Worm (Caenorhabditis elegans) whole organism, late embryonic: ENCODE data around the gene R13H9.6.
A peak's percentile ranks its signal among the peaks of the same experiment; 100 is the strongest.

Experiments used
- C38D4.7 ChIP-seq: fragments of 200-800 bp; sonication (Bioruptor generic); optimal IDR thresholded peaks from 2 replicates; lab custom pipeline; 2018; ENCODE audit warnings: mild to moderate bottlenecking, missing genetic modification characterization, moderate library complexity, missing compliant biosample characterization
- F13H6.1 ChIP-seq: sonication (generic microtip); optimal IDR thresholded peaks from 2 replicates; lab custom pipeline; 2016; ENCODE audit warnings: missing genetic modification characterization, missing compliant biosample characterization
- K02D7.2 ChIP-seq: sonication (generic microtip); optimal IDR thresholded peaks from 2 replicates; lab custom pipeline; 2017; ENCODE audit warnings: mild to moderate bottlenecking, missing genetic modification characterization, missing compliant biosample characterization
- ceh-18 ChIP-seq: sonication (generic microtip); optimal IDR thresholded peaks from 2 replicates; lab custom pipeline; 2016; ENCODE audit warnings: missing genetic modification characterization, missing compliant biosample characterization
- ceh-19 ChIP-seq: fragments of 200-800 bp; sonication (Bioruptor generic); optimal IDR thresholded peaks from 2 replicates; lab custom pipeline; 2018; ENCODE audit warnings: mild to moderate bottlenecking, missing genetic modification characterization, missing compliant biosample characterization
- ceh-30 ChIP-seq: fragments of 150-350 bp; optimal IDR thresholded peaks from 2 replicates; lab custom pipeline; 2014; ENCODE audit warnings: missing biosample characterization, missing genetic modification characterization
- ceh-31 ChIP-seq: sonication (generic microtip); optimal IDR thresholded peaks from 2 replicates; lab custom pipeline; 2016; ENCODE audit warnings: missing genetic modification characterization, missing compliant biosample characterization
- ceh-34 ChIP-seq: sonication (generic microtip); optimal IDR thresholded peaks from 2 replicates; lab custom pipeline; 2016; ENCODE audit warnings: mild to moderate bottlenecking, missing genetic modification characterization, missing compliant biosample characterization
- ceh-45 ChIP-seq: fragments of 200-800 bp; sonication (Bioruptor generic); IDR thresholded peaks from 2 replicates; pipeline ENCODE4 v1.3.6; 2022; ENCODE audit warnings: missing genetic modification reagents, missing genetic modification characterization, missing compliant biosample characterization
- ceh-48 ChIP-seq: sonication (generic microtip); optimal IDR thresholded peaks from 2 replicates; lab custom pipeline; 2016; ENCODE audit warnings: missing genetic modification characterization, inconsistent platforms, missing compliant biosample characterization
- ceh-9 ChIP-seq: sonication (generic microtip); optimal IDR thresholded peaks from 2 replicates; lab custom pipeline; 2016; ENCODE audit warnings: mild to moderate bottlenecking, missing genetic modification characterization, inconsistent platforms, missing compliant biosample characterization
- elt-2 ChIP-seq: sonication (generic microtip); optimal IDR thresholded peaks from 2 replicates; lab custom pipeline; 2016; ENCODE audit warnings: missing genetic modification reagents, missing genetic modification characterization, missing compliant biosample characterization
- elt-4 ChIP-seq: sonication (generic microtip); optimal IDR thresholded peaks from 2 replicates; lab custom pipeline; 2016; ENCODE audit warnings: missing genetic modification characterization, missing compliant biosample characterization
- eyg-1 ChIP-seq: sonication (generic microtip); optimal IDR thresholded peaks from 2 replicates; lab custom pipeline; 2016; ENCODE audit warnings: missing genotype, missing genetic modification characterization, missing compliant biosample characterization
- fax-1 ChIP-seq: sonication (generic microtip); optimal IDR thresholded peaks from 2 replicates; lab custom pipeline; 2016; ENCODE audit warnings: missing genotype, missing genetic modification characterization, missing compliant biosample characterization
- hlh-8 ChIP-seq: sonication (generic microtip); optimal IDR thresholded peaks from 2 replicates; lab custom pipeline; 2016; ENCODE audit warnings: missing genotype, missing genetic modification characterization, missing compliant biosample characterization
- lin-11 ChIP-seq: fragments of 200-800 bp; sonication (Bioruptor generic); optimal IDR thresholded peaks from 2 replicates; lab custom pipeline; 2018; ENCODE audit warnings: mild to moderate bottlenecking, missing genetic modification characterization, missing compliant biosample characterization
- madf-2 ChIP-seq: sonication (generic microtip); optimal IDR thresholded peaks from 2 replicates; lab custom pipeline; 2017; ENCODE audit warnings: missing genetic modification characterization, missing compliant biosample characterization
- nfya-1 ChIP-seq: sonication (generic microtip); optimal IDR thresholded peaks from 2 replicates; lab custom pipeline; 2017; ENCODE audit warnings: missing genetic modification characterization, mild to moderate bottlenecking, missing compliant biosample characterization, antibody characterized with exemption, moderate library complexity
- nhr-232 ChIP-seq: sonication (generic microtip); optimal IDR thresholded peaks from 2 replicates; lab custom pipeline; 2016; ENCODE audit warnings: missing genetic modification characterization, missing compliant biosample characterization
- npax-4 ChIP-seq: sonication (generic microtip); optimal IDR thresholded peaks from 2 replicates; lab custom pipeline; 2016; ENCODE audit warnings: missing genetic modification characterization, missing compliant biosample characterization
- pax-1 ChIP-seq: fragments of 150-350 bp; optimal IDR thresholded peaks from 2 replicates; lab custom pipeline; 2014; ENCODE audit warnings: missing biosample characterization, missing genetic modification characterization
- pha-4 ChIP-seq: fragments of 150-350 bp; optimal IDR thresholded peaks from 2 replicates; lab custom pipeline; 2018; ENCODE audit warnings: missing biosample characterization, missing genetic modification reagents, missing genetic modification characterization
- ref-2 ChIP-seq: sonication (generic microtip); optimal IDR thresholded peaks from 2 replicates; lab custom pipeline; 2016; ENCODE audit warnings: missing genetic modification characterization, missing compliant biosample characterization
- sox-2 ChIP-seq: fragments of 200-800 bp; sonication (Bioruptor generic); IDR thresholded peaks from 2 replicates; pipeline ENCODE4 v1.3.6; 2022; ENCODE audit warnings: missing genetic modification reagents, missing genetic modification characterization, missing compliant biosample characterization
- sox-4 ChIP-seq: sonication (generic microtip); optimal IDR thresholded peaks from 2 replicates; lab custom pipeline; 2017; ENCODE audit warnings: mild to moderate bottlenecking, missing genetic modification characterization, inconsistent platforms, missing compliant biosample characterization
- syd-9 ChIP-seq: sonication (generic microtip); optimal IDR thresholded peaks from 2 replicates; lab custom pipeline; 2016; ENCODE audit warnings: mild to moderate bottlenecking, missing genetic modification characterization, moderate library complexity, missing compliant biosample characterization
- tbx-2 ChIP-seq: sonication (generic microtip); optimal IDR thresholded peaks from 2 replicates; lab custom pipeline; 2016; ENCODE audit warnings: missing genetic modification characterization, missing compliant biosample characterization
- ttx-3 ChIP-seq: sonication (generic microtip); optimal IDR thresholded peaks from 2 replicates; lab custom pipeline; 2016; ENCODE audit warnings: missing genetic modification reagents, missing genetic modification characterization, missing compliant biosample characterization
- unc-42 ChIP-seq: sonication (generic microtip); optimal IDR thresholded peaks from 2 replicates; lab custom pipeline; 2016; ENCODE audit warnings: missing genotype, missing genetic modification characterization, missing compliant biosample characterization
- unc-55 ChIP-seq: sonication (generic microtip); optimal IDR thresholded peaks from 2 replicates; lab custom pipeline; 2017; ENCODE audit warnings: missing biosample characterization, missing genetic modification reagents, missing genetic modification characterization

R13H9.6 gene

DNA sequence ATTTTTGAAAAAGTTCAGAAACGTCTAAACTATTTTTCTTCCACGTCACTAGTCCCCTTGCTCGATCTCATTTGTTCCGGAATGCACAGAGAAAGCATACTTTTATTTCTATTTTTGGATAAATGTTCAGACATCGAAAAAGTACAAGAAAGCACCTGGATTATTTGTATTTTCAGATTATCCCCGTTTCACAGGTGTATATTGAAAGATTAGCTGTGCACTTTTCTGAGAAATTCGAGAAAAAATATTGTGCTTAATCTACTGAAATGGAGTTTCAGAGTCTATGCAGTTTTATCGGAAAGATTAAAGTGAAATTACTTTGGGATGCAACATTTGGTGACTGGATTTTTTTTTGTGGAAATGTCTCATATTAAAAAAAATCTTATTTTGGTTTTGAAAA lies 33.5 kb upstream of the R13H9.6 start:
- TF ChIP-seq elt-2 = no peak
- no peak for TF ChIP-seq lin-11 (tag; lab: Kevin White, UChicago)
- TF ChIP-seq unc-55 (GFP tag; lab: Kevin White, UChicago) = no peak
- no peak for TF ChIP-seq npax-4
- TF ChIP-seq ceh-30 = no peak
- TF ChIP-seq ceh-9 (tag; lab: Kevin White, UChicago) = no peak
- no peak for TF ChIP-seq ceh-18 (tag; lab: Kevin White, UChicago)
- TF ChIP-seq madf-2 = no peak
- no peak for TF ChIP-seq eyg-1 (tag; lab: Kevin White, UChicago)
- TF ChIP-seq nhr-232 (tag; lab: Kevin White, UChicago) = no peak
- TF ChIP-seq syd-9 (tag; lab: Kevin White, UChicago) = no peak
- TF ChIP-seq, all 69 proteins: peak for 0

DNA sequence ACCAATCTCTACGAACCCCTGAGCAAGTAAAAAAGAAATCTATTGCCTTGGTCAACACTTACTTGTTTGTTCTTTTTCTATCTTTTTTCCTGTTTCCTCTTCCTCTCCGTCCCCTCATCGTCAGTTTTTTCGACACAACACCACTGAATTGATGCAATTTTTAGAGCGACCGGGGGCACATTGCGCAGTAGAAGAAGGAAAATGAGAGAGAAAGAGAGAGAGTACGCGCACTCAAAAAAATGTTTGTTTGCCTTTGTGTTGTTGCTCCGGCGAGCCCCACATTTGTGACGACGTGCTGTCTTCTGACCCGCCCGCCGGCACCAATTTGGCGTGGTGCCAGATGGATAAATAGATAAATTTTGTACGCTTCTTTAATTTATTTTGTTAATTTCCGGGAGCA lies 31.7 kb upstream of the R13H9.6 start:
- TF ChIP-seq madf-2 (no peak), C38D4.7 (GFP tag; lab: Kevin White, UChicago) (no peak), pha-4 (tag; lab: Kevin White, UChicago) (no peak), sox-4 (tag; lab: Kevin White, UChicago) (no peak), K02D7.2 (tag; lab: Kevin White, UChicago) (peak; percentile 23), unc-42 (tag; lab: Kevin White, UChicago) (peak; percentile 88), ceh-45 (GFP tag; lab: Robert Waterston, UW) (0 out of 2 replicates have a peak, but pooled peaks have one; percentile 38), fax-1 (no peak), tbx-2 (tag; lab: Kevin White, UChicago) (peak; percentile 52), ttx-3 (no peak)

DNA sequence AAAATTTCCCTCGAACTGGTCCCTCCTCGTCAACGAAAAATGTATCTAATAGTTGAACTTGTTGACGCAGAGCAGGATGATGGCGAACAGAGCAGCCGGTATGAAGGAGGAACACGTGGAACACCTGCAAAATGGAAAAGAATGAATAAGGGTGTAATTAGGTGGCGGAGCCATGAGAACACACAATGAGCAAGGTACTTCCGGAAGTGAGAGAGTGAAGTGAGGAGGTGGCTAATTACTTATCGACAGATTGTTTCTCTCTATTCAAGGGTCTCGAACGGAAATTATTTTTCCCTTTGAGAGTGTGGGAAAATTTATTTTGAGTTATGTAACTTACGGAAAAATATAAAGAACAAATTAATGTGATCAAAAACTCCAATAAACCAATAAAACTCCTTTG lies 25.0 kb upstream of the R13H9.6 start:
- TF ChIP-seq ceh-19 (no peak), sox-2 (GFP tag; lab: Robert Waterston, UW) (0 out of 2 replicates have a peak, but pooled peaks have one; percentile 10)

DNA sequence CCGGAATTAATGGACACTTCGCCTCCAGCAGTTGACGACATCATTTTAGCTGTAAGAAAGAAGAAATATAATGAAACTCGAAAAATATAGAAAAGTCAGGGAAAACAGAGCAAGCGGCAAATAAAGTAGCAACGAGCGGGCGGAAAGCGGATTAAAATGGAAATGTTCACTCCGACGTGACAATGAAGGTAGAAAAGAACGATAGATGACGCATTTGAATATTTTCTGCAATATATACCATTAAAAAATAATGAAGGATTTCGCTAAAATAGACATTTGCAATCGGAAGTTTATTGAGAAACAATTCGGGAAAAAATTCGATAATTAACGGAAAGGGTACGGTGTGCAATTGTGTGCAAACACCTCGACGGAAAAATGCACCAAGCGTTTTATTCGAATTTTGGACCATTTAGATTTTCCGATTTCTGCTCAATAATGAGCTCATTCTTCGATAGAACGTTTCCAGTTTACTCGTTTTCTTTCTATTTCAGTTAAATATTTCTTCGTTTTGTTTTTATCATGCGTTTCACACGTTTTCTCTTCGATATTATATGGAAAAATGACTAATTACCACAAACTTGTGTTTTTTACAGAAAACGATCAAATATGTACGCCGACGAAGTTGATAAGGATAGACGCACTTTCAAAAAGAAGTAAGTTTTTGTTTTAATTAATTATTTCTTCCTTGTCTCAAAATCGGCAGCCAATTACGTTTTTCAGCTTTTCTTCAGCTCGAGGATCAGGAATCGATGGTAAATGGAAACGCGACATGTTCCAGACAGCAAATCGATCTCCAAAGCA lies 22.8 kb upstream of the R13H9.6 start, which contains the start of the genes snpn-1 and C02B10.4:
TSS of gene snpn-1 (minus strand) at position 51 of the 801 bp plus-strand sequence.
TSS of gene C02B10.4 (plus strand) at position 594 of the 801 bp plus-strand sequence.
- TF ChIP-seq elt-4 (tag; lab: Kevin White, UChicago) = no peak
- peak; percentile 31 for TF ChIP-seq elt-2
- peak; percentile 38 for TF ChIP-seq nfya-1 (tag; lab: Kevin White, UChicago)
- TF ChIP-seq hlh-8 (tag; lab: Kevin White, UChicago) = no peak
- peak; percentile 28 for TF ChIP-seq pax-1 (tag; lab: Kevin White, UChicago)
- TF ChIP-seq ceh-31 (tag; lab: Kevin White, UChicago) = peak; percentile 27
- TF ChIP-seq unc-42 (tag; lab: Kevin White, UChicago) = peak; percentile 78
- TF ChIP-seq ceh-48 = peak; percentile 70

DNA sequence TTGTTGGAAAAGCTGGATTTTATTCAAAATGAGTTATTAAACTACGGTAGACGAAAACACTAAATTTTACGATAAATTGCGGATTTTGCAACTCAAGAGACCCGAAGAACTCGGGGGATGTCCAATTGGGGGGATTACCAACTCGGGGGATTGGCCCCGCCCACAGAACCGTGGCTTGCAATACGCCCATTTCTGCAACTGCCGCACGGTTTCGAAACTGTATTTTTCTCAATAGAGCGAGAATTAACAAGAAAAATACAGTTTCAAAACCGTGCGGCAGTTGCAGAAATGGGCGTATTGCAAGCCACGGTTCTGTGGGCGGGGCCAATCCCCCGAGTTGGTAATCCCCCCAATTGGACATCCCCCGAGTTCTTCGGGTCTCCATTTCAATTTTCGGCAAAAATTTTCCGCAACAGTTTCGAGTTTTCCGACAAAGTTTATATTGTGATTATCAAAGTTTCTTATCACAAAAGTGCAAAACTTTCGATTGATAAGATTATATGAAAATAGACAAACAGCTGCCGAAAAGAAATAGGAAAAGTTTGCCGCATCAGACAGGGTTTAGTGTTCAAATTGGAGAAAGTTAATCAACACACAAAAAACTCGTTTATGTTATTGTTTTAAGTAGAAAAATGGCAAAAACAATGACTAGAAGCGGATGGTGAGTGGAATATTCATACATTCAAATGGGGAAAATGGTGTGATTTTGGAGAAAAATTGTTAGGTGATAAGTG lies 21.5 kb upstream of the R13H9.6 start:
- TF ChIP-seq elt-2 (peak; percentile 58), nfya-1 (tag; lab: Kevin White, UChicago) (peak; percentile 6), ceh-31 (tag; lab: Kevin White, UChicago) (peak; percentile 17), tbx-2 (tag; lab: Kevin White, UChicago) (peak; percentile 64)

DNA sequence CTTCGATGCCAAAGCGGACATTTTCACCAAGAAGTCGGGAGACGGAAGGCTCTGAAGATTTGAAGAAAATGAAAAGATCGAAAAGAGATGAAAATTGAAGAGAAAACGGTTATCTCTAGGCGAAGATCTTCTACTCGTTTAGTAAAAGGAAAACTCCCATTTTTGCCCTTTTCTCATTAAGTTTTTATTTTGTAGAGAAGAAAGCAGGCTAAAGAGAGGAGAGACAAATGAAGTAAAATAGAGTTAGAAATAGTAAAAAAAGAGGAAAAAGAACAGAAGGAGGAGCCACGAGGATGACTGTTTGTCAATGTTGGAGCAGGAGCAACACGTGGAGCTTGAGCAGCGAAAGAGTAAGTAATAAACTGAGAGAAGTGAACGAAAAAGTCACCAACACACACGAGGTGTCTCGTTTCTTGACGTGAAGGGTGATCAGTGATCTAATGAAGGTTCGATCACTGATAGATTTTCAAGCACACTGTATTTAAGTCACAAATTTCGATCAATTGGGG lies 20.4 kb upstream of the R13H9.6 start, which contains the start of gene ivd-1:
TSS of gene ivd-1 (minus strand) at position 51 of the 509 bp plus-strand sequence.
- TF ChIP-seq ref-2 (no peak), hlh-8 (tag; lab: Kevin White, UChicago) (no peak), elt-4 (tag; lab: Kevin White, UChicago) (no peak), F13H6.1 (tag; lab: Kevin White, UChicago) (no peak), ceh-34 (no peak)
